Worm (Caenorhabditis elegans) whole organism, midembryonic: Measurements from ENCODE around the gene spat-1.

Experiments used
- T22C8.4 ChIP-seq: fragments of 200-800 bp; sonication (Bioruptor generic); IDR thresholded peaks from 2 replicates; pipeline ENCODE4 v1.3.6; 2022; ENCODE audit warnings: missing genetic modification characterization, missing compliant biosample characterization
- cog-1 ChIP-seq: sonication (generic microtip); optimal IDR thresholded peaks from 2 replicates; lab custom pipeline; 2016; ENCODE audit warnings: missing genetic modification characterization, missing compliant biosample characterization
- flt-1 ChIP-seq: fragments of 200-800 bp; sonication (Bioruptor generic); IDR thresholded peaks from 2 replicates; pipeline ENCODE4 v1.3.6; 2022; ENCODE audit warnings: missing genetic modification characterization, missing compliant biosample characterization
- klf-2 ChIP-seq: fragments of 200-800 bp; sonication (Bioruptor generic); conservative IDR thresholded peaks from 2 replicates; pipeline ENCODE4 v1.3.6; 2022; ENCODE audit warnings: missing genetic modification reagents, missing genetic modification characterization, missing compliant biosample characterization
- med-1 ChIP-seq: sonication (generic microtip); optimal IDR thresholded peaks from 2 replicates; lab custom pipeline; 2017; ENCODE audit warnings: missing genetic modification characterization, mild to moderate bottlenecking, missing compliant biosample characterization, antibody characterized with exemption, missing genetic modification reagents; ENCODE audit not compliant: insufficient read depth
- ref-1 ChIP-seq: fragments of 200-800 bp; sonication (Bioruptor generic); conservative IDR thresholded peaks from 2 replicates; pipeline ENCODE4 v1.3.6; 2022; ENCODE audit warnings: missing genetic modification reagents, missing genetic modification characterization, missing compliant biosample characterization
- tab-1 ChIP-seq: fragments of 200-800 bp; sonication (Bioruptor generic); IDR thresholded peaks from 2 replicates; pipeline ENCODE4 v1.3.6; 2022; ENCODE audit warnings: missing genetic modification characterization, missing compliant biosample characterization
- ztf-23 ChIP-seq: fragments of 200-800 bp; sonication (Bioruptor generic); IDR thresholded peaks from 2 replicates; pipeline ENCODE4 v1.3.6; 2022; ENCODE audit warnings: missing genetic modification reagents, missing genetic modification characterization, missing compliant biosample characterization
- ztf-29 ChIP-seq: fragments of 200-800 bp; sonication (Bioruptor generic); IDR thresholded peaks from 2 replicates; pipeline ENCODE4 v1.3.6; 2022; ENCODE audit warnings: missing genetic modification reagents, missing genetic modification characterization, missing compliant biosample characterization

The spat-1 gene

DNA sequence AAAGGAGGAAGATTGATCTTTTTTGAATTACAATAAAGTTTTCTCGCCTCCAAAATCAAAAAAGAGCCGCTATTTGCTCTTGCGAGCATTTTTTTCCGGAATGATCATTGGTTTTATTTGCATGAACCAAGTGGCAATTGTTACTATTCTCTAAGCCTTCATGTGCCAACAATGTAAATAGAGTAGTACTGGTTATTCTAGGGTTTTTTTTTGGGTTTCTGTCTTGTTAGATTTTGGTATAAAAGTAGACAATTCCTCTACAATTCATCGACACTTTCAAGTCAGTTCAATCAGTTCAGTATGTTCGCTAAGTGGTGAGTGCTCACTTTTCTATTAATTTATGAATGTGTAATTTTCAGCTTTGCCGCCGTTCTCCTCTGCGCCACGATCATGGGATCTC, 49.5 kb downstream of the spat-1 start, which contains the start of gene nspb-7:
Gene nspb-7, plus strand, starts transcription at position 301 of the 400 bp plus-strand sequence.
- TF ChIP-seq med-1 (GFP tag; lab: Kevin White, UChicago) (no peak), klf-2 (no peak), tab-1 (GFP tag; lab: Robert Waterston, UW) (no peak)

DNA sequence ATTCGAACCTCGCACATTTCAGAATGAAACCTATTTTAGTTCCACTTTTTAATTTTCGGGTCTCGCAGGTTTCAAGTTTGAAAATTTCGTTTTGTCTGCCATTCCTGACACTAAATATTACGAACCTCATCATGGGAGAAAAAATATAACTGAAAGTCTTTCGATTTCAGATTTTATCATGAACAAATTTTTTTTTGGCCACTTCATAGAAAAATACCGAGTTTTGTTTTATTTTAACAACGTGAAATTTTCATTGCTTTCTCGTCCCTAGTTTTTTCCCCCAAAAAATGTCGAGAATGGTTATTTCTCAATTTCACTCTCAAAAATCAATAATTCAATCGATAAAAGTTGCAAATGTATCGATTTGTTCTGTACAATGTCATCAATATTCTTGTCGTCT, 50.2 kb downstream of the spat-1 start, which contains the start of gene C01G12.9:
Gene C01G12.9, plus strand, starts transcription at position 301 of the 400 bp plus-strand sequence.
- TF ChIP-seq klf-2 (no peak), ref-1 (GFP tag; lab: Robert Waterston, UW) (no peak), tab-1 (GFP tag; lab: Robert Waterston, UW) (no peak), T22C8.4 (no peak), cog-1 (no peak), ztf-23 (no peak), ztf-29 (GFP tag; lab: Robert Waterston, UW) (no peak), med-1 (GFP tag; lab: Kevin White, UChicago) (no peak), flt-1 (no peak)

ce11 chrII:14580549-14580948, 52.0 kb downstream of the spat-1 start, which contains the start of the genes nspb-8 and nspb-9:
TSS of gene nspb-8 (minus strand) at chrII:14580649.
TSS of gene nspb-9 (plus strand) at chrII:14580859.
- TF ChIP-seq tab-1 (GFP tag; lab: Robert Waterston, UW) = no peak
- no peak for TF ChIP-seq ref-1 (GFP tag; lab: Robert Waterston, UW)
- TF ChIP-seq flt-1 = no peak
- TF ChIP-seq med-1 (GFP tag; lab: Kevin White, UChicago) = no peak
- TF ChIP-seq T22C8.4 = no peak
- TF ChIP-seq cog-1 = no peak
- no peak for TF ChIP-seq ztf-29 (GFP tag; lab: Robert Waterston, UW)
- TF ChIP-seq klf-2 = no peak
- TF ChIP-seq ztf-23 = no peak

ce11 chrII:14582206-14582605, 53.7 kb downstream of the spat-1 start, which contains the start of gene C01G12.3:
TSS of gene C01G12.3 (minus strand) at chrII:14582306.
- TF ChIP-seq flt-1 = no peak
- no peak for TF ChIP-seq med-1 (GFP tag; lab: Kevin White, UChicago)
